Worm (Caenorhabditis elegans) whole organism, L2 larva: ENCODE results near the gene srd-36.

Source experiments
- crh-2 ChIP-seq: sonication (generic microtip); optimal IDR thresholded peaks from 2 replicates; lab custom pipeline; 2017; ENCODE audit warnings: missing biosample characterization, missing genetic modification characterization
- lin-11 ChIP-seq: fragments of 150-350 bp; sonication (generic microtip); optimal IDR thresholded peaks from 2 replicates; lab custom pipeline; 2014; ENCODE audit warnings: missing biosample characterization, missing genetic modification characterization, inconsistent platforms, mixed read lengths
- nhr-21 ChIP-seq: fragments of 150-350 bp; optimal IDR thresholded peaks from 2 replicates; lab custom pipeline; 2014; ENCODE audit warnings: missing biosample characterization, missing genetic modification characterization
- nhr-25 ChIP-seq: fragments of 150-350 bp; sonication (generic microtip); optimal IDR thresholded peaks from 3 replicates; lab custom pipeline; 2014; ENCODE audit warnings: missing biosample characterization, missing genetic modification characterization
- sma-9 ChIP-seq, 2 experiments: fragments of 150-350 bp in 1 of 2; sonication (generic microtip) in 1 of 2; optimal IDR thresholded peaks; 2 replicates each; lab custom pipeline; 2014 to 2016; ENCODE audit warnings: missing genetic modification characterization in 2 of 2, mild to moderate bottlenecking in 1 of 2, missing biosample characterization in 1 of 2, missing compliant biosample characterization in 1 of 2, missing genetic modification reagents in 1 of 2, moderate library complexity in 1 of 2

srd-36 gene

ce11 chrX:13246668-13247358 lies 47.8 kb downstream of the srd-36 start:
- TF ChIP-seq crh-2 (tag; lab: Kevin White, UChicago) (no peak), sma-9 (GFP tag; optimal IDR thresholded peaks at IDR 0.05; lab: Kevin White, UChicago) (peak; percentile 48), sma-9 (tag; optimal IDR thresholded peaks at IDR 0.05; lab: Kevin White, UChicago) (no peak), nhr-25 (peak; percentile 59), nhr-21 (tag; lab: Kevin White, UChicago) (peak; percentile 48)
- TF ChIP-seq, all 48 proteins: peak for 3

ce11 chrX:13245090-13245489 lies 49.5 kb downstream of the srd-36 start, which contains the start of gene hpl-1:
Gene hpl-1, plus strand, starts transcription at chrX:13245390.
- TF ChIP-seq lin-11 (tag; lab: Kevin White, UChicago) (peak; percentile 25), nhr-25 (no peak)
